Fruit fly (Drosophila melanogaster) whole organism, embryonic: ENCODE measurements around the gene CG34398.

Source experiments
- Awh ChIP-seq: fragments of 200-800 bp; sonication (Bioruptor generic); IDR thresholded peaks from 2 replicates; pipeline ENCODE4, ENCODE4 v1.3.6; 2022; ENCODE audit warnings: missing biosample characterization, missing genetic modification characterization
- Blimp-1 ChIP-seq: fragments of 200-800 bp; sonication (Bioruptor generic); optimal IDR thresholded peaks from 3 replicates; lab custom pipeline; 2018; ENCODE audit warnings: missing biosample characterization, missing genetic modification characterization, mild to moderate bottlenecking, moderate library complexity, missing genetic modification reagents
- CG10431 ChIP-seq: fragments of 200-800 bp; sonication (Bioruptor generic); optimal IDR thresholded peaks from 3 replicates; lab custom pipeline; 2018; ENCODE audit warnings: missing biosample characterization, mild to moderate bottlenecking, missing genetic modification characterization
- CG11456 ChIP-seq: fragments of 200-800 bp; sonication (Bioruptor generic); IDR thresholded peaks from 3 replicates; pipeline ENCODE4 v1.3.6; 2022; ENCODE audit warnings: missing biosample characterization, missing genetic modification characterization
- CG11696 ChIP-seq: fragments of 200-800 bp; sonication (Bioruptor generic); IDR thresholded peaks from 2 replicates; pipeline ENCODE4 v1.3.6; 2022; ENCODE audit warnings: missing biosample characterization, missing genetic modification characterization
- CG12299 ChIP-seq: fragments of 200-800 bp; sonication (Bioruptor generic); optimal IDR thresholded peaks from 2 replicates; lab custom pipeline; 2018; ENCODE audit warnings: missing biosample characterization, mild to moderate bottlenecking, missing genetic modification characterization
- CG12769 ChIP-seq: fragments of 200-800 bp; sonication (Bioruptor generic); optimal IDR thresholded peaks from 2 replicates; lab custom pipeline; 2019; ENCODE audit warnings: missing biosample characterization, mild to moderate bottlenecking, missing genetic modification characterization, moderate library complexity
- CG14050 ChIP-seq: fragments of 200-800 bp; sonication (Bioruptor generic); IDR thresholded peaks from 3 replicates; pipeline ENCODE4 v1.3.6; 2022; ENCODE audit warnings: missing biosample characterization, missing genetic modification characterization
- CG16779 ChIP-seq: fragments of 200-800 bp; sonication (Bioruptor generic); IDR thresholded peaks from 2 replicates; pipeline ENCODE4 v1.3.6; 2022; ENCODE audit warnings: missing biosample characterization, missing genetic modification characterization
- CG2875 ChIP-seq: fragments of 200-800 bp; sonication (Bioruptor generic); optimal IDR thresholded peaks from 2 replicates; lab custom pipeline; 2017; ENCODE audit warnings: missing biosample characterization, mild to moderate bottlenecking, missing genetic modification characterization, missing genetic modification reagents
- CG30431 ChIP-seq: fragments of 200-800 bp; sonication (Bioruptor generic); optimal IDR thresholded peaks from 2 replicates; lab custom pipeline; 2017; ENCODE audit warnings: missing biosample characterization, missing genetic modification characterization
- CG6175 ChIP-seq: fragments of 200-800 bp; sonication (Bioruptor generic); IDR thresholded peaks from 3 replicates; pipeline ENCODE4 v1.3.6; 2022; ENCODE audit warnings: missing biosample characterization, missing genetic modification characterization
- CG6791 ChIP-seq: fragments of 200-800 bp; sonication (Bioruptor generic); IDR thresholded peaks from 3 replicates; pipeline ENCODE4 v1.3.6; 2022; ENCODE audit warnings: missing biosample characterization, missing genetic modification characterization; ENCODE audit not compliant: partially characterized antibody
- CG8478 ChIP-seq: fragments of >200 bp; optimal IDR thresholded peaks from 2 replicates; lab custom pipeline; 2018
- E2f1 ChIP-seq: fragments of 200-800 bp; sonication (Bioruptor generic); IDR thresholded peaks from 2 replicates; pipeline ENCODE4 v1.3.6; 2022; ENCODE audit warnings: missing biosample characterization, missing genetic modification characterization
- Hand ChIP-seq: fragments of 200-800 bp; sonication (Bioruptor generic); optimal IDR thresholded peaks from 2 replicates; lab custom pipeline; 2017; ENCODE audit warnings: mild to moderate bottlenecking, missing biosample characterization, missing genetic modification reagents, missing genetic modification characterization
- Nf-YB ChIP-seq: fragments of 200-800 bp; sonication (Bioruptor generic); optimal IDR thresholded peaks from 3 replicates; lab custom pipeline; 2019; ENCODE audit warnings: missing biosample characterization, mild to moderate bottlenecking, missing genetic modification characterization, moderate library complexity
- Nf-YC ChIP-seq: fragments of 200-800 bp; optimal IDR thresholded peaks from 3 replicates; lab custom pipeline; 2019; ENCODE audit warnings: missing biosample characterization, mild to moderate bottlenecking, missing genetic modification characterization, moderate library complexity
- Rx ChIP-seq: fragments of 200-800 bp; sonication (Bioruptor generic); IDR thresholded peaks from 2 replicates; pipeline ENCODE4 v1.3.6; 2022; ENCODE audit warnings: missing biosample characterization, missing genetic modification characterization
- Sry-β ChIP-seq: fragments of 200-800 bp; sonication (Bioruptor generic); optimal IDR thresholded peaks from 2 replicates; lab custom pipeline; 2018; ENCODE audit warnings: missing biosample characterization, mild to moderate bottlenecking, missing genetic modification characterization, moderate library complexity
- abd-A ChIP-seq: fragments of 200-800 bp; sonication (Bioruptor generic); optimal IDR thresholded peaks from 3 replicates; lab custom pipeline; 2019; ENCODE audit warnings: missing biosample characterization, mild to moderate bottlenecking, missing genetic modification characterization, moderate library complexity
- ara ChIP-seq: fragments of 200-800 bp; sonication (Bioruptor generic); IDR thresholded peaks from 2 replicates; pipeline ENCODE4 v1.3.6; 2022; ENCODE audit warnings: missing biosample characterization, missing genetic modification characterization
- br ChIP-seq: fragments of >200 bp; optimal IDR thresholded peaks from 2 replicates; lab custom pipeline; 2017
- ci ChIP-seq: fragments of 200-800 bp; sonication (Bioruptor generic); IDR thresholded peaks from 3 replicates; pipeline ENCODE4 v1.3.6; 2022; ENCODE audit warnings: missing biosample characterization, missing genetic modification characterization
- dm ChIP-seq: fragments of 200-800 bp; sonication (Bioruptor generic); optimal IDR thresholded peaks from 3 replicates; lab custom pipeline; 2016; ENCODE audit warnings: missing biosample characterization, missing genetic modification characterization
- dysf ChIP-seq: fragments of 200-800 bp; sonication (Bioruptor generic); IDR thresholded peaks from 3 replicates; pipeline ENCODE4 v1.3.6; 2022; ENCODE audit warnings: missing biosample characterization, missing genetic modification characterization
- exex ChIP-seq: fragments of 200-800 bp; sonication (Bioruptor generic); optimal IDR thresholded peaks from 4 replicates; lab custom pipeline; 2018; ENCODE audit warnings: missing biosample characterization, mild to moderate bottlenecking, missing genetic modification characterization, moderate library complexity
- grn ChIP-seq: fragments of 200-800 bp; sonication (Bioruptor generic); optimal IDR thresholded peaks from 3 replicates; lab custom pipeline; 2017; ENCODE audit warnings: missing biosample characterization, missing genetic modification characterization
- gsb-n ChIP-seq: fragments of 200-800 bp; sonication (Bioruptor generic); optimal IDR thresholded peaks from 3 replicates; lab custom pipeline; 2018; ENCODE audit warnings: missing biosample characterization, mild to moderate bottlenecking, missing genetic modification characterization
- ham ChIP-seq: fragments of 200-800 bp; sonication (Bioruptor generic); IDR thresholded peaks from 2 replicates; pipeline ENCODE4 v1.3.6; 2022; ENCODE audit warnings: missing biosample characterization, missing genetic modification characterization
- nau ChIP-seq: fragments of 200-800 bp; sonication (Bioruptor generic); optimal IDR thresholded peaks from 3 replicates; lab custom pipeline; 2017; ENCODE audit warnings: missing biosample characterization, mild to moderate bottlenecking, missing genetic modification characterization, missing genetic modification reagents
- nerfin-1 ChIP-seq: fragments of 200-800 bp; sonication (Bioruptor generic); optimal IDR thresholded peaks from 3 replicates; lab custom pipeline; 2019; ENCODE audit warnings: missing biosample characterization, mild to moderate bottlenecking, missing genetic modification characterization, moderate library complexity
- pb ChIP-seq: fragments of 200-800 bp; sonication (Bioruptor generic); optimal IDR thresholded peaks from 3 replicates; lab custom pipeline; 2016; ENCODE audit warnings: missing biosample characterization, missing genetic modification characterization
- pros ChIP-seq: fragments of 200-800 bp; sonication (Bioruptor generic); optimal IDR thresholded peaks from 3 replicates; lab custom pipeline; 2019; ENCODE audit warnings: missing biosample characterization, mild to moderate bottlenecking, missing genetic modification characterization, moderate library complexity
- pzg ChIP-seq: fragments of 200-800 bp; sonication (Bioruptor generic); optimal IDR thresholded peaks from 3 replicates; lab custom pipeline; 2018; ENCODE audit warnings: missing biosample characterization, mild to moderate bottlenecking, missing genetic modification characterization, moderate library complexity
- row ChIP-seq: fragments of 200-800 bp; sonication (Bioruptor generic); IDR thresholded peaks from 3 replicates; pipeline ENCODE4 v1.3.6; 2022; ENCODE audit warnings: missing biosample characterization, missing genetic modification characterization
- run ChIP-seq: fragments of 200-800 bp; sonication (Bioruptor generic); optimal IDR thresholded peaks from 3 replicates; lab custom pipeline; 2018; ENCODE audit warnings: missing biosample characterization, mild to moderate bottlenecking, missing genetic modification characterization
- slbo ChIP-seq: fragments of 200-800 bp; sonication (Bioruptor generic); IDR thresholded peaks from 2 replicates; pipeline ENCODE4 v1.3.6; 2022; ENCODE audit warnings: missing biosample characterization, missing genetic modification characterization
- so ChIP-seq: fragments of 200-800 bp; sonication (Bioruptor generic); IDR thresholded peaks from 3 replicates; pipeline ENCODE4 v1.3.6; 2022; ENCODE audit warnings: missing biosample characterization, missing genetic modification characterization
- tio ChIP-seq: fragments of 200-800 bp; sonication (Bioruptor generic); optimal IDR thresholded peaks from 2 replicates; lab custom pipeline; 2017; ENCODE audit warnings: missing biosample characterization, missing genetic modification characterization, inconsistent platforms
- tll ChIP-seq, 2 experiments: fragments of 200-800 bp in 1 of 2; fragments of >200 bp in 1 of 2; sonication (Bioruptor generic) in 1 of 2; optimal IDR thresholded peaks; 2 replicates each; lab custom pipeline; 2017 to 2019; ENCODE audit warnings: missing biosample characterization in 2 of 2, missing genetic modification characterization in 2 of 2, mild to moderate bottlenecking in 1 of 2, moderate library complexity in 1 of 2
- tx ChIP-seq: fragments of 200-800 bp; sonication (Bioruptor generic); optimal IDR thresholded peaks from 2 replicates; lab custom pipeline; 2016; ENCODE audit warnings: missing biosample characterization, missing genetic modification characterization
- vvl ChIP-seq: fragments of 200-800 bp; sonication (Bioruptor generic); IDR thresholded peaks from 2 replicates; pipeline ENCODE4 v1.3.6; 2022; ENCODE audit warnings: missing biosample characterization, missing genetic modification characterization
- yki ChIP-seq: fragments of >200 bp; optimal IDR thresholded peaks from 3 replicates; lab custom pipeline; 2018

CG34398 gene

dm6 chr2L:8879241-8879931 is 19.2 kb upstream of the CG34398 start (continued):
- peak; percentile 76 for TF ChIP-seq CG12769 (tag; lab: Kevin White, UChicago)
- TF ChIP-seq Sry-β (GFP tag; lab: Kevin White, UChicago) = no peak
- no peak for TF ChIP-seq CG6791 (GFP tag; lab: Robert Waterston, UW)
- no peak for TF ChIP-seq so (GFP tag; lab: Robert Waterston, UW)
- TF ChIP-seq Awh = peak; percentile 98
- TF ChIP-seq row = 0 out of 3 replicates have a peak, but pooled peaks have one; percentile 24
- TF ChIP-seq grn = no peak
- TF ChIP-seq E2f1 (GFP tag; lab: Robert Waterston, UW) = no peak
- TF ChIP-seq Hand (GFP tag; lab: Kevin White, UChicago) = no peak
- no peak for TF ChIP-seq yki (lab: Kevin White, UChicago)
- no peak for TF ChIP-seq ara (GFP tag; lab: Robert Waterston, UW)
- TF ChIP-seq CG11696 (GFP tag; lab: Robert Waterston, UW) = no peak
- TF ChIP-seq exex = no peak
- TF ChIP-seq tx (GFP tag; lab: Kevin White, UChicago) = no peak
- TF ChIP-seq dysf (GFP tag; lab: Robert Waterston, UW) = 0 out of 3 replicates have a peak, but pooled peaks have one; percentile 5
- peak; percentile 42; the same call in 1 of the 2 replicates for TF ChIP-seq slbo
- TF ChIP-seq ham = no peak
- TF ChIP-seq CG14050 (GFP tag; lab: Robert Waterston, UW) = no peak
- TF ChIP-seq CG6175 (GFP tag; lab: Robert Waterston, UW) = no peak
- no peak for TF ChIP-seq CG16779

- TF ChIP-seq CG30431 (GFP tag; lab: Kevin White, UChicago) = no peak
- TF ChIP-seq nau (GFP tag; lab: Kevin White, UChicago) = no peak
- TF ChIP-seq CG6175 (GFP tag; lab: Robert Waterston, UW) = 0 out of 3 replicates have a peak, but pooled peaks have one; percentile 33
- TF ChIP-seq Nf-YB = peak; percentile 57
- TF ChIP-seq Nf-YC (tag; lab: Kevin White, UChicago) = peak; percentile 78
- TF ChIP-seq CG8478 = peak; percentile 61
- TF ChIP-seq CG11456 = no peak
- no peak for TF ChIP-seq ci
- TF ChIP-seq pzg = no peak
- no peak for TF ChIP-seq tio
- TF ChIP-seq CG2875 = no peak
- no peak for TF ChIP-seq dm (GFP tag; lab: Kevin White, UChicago)
Observed at dm6 chr2L:8881095-8881494, 17.5 kb upstream of the CG34398 start.

dm6 chr2L:8884102-8884501 is 14.5 kb upstream of the CG34398 start:
- TF ChIP-seq nerfin-1 (tag; lab: Kevin White, UChicago) (peak; percentile 72), tll (GFP tag; optimal IDR thresholded peaks at IDR 0.05; lab: Kevin White, UChicago) (peak in 1 of 2 experiments; percentile 60), Blimp-1 (GFP tag; lab: Kevin White, UChicago) (no peak), Rx (GFP tag; lab: Robert Waterston, UW) (no peak), CG12299 (no peak), pb (GFP tag; lab: Kevin White, UChicago) (no peak), vvl (GFP tag; lab: Robert Waterston, UW) (0 out of 2 replicates have a peak, but pooled peaks have one; percentile 28), abd-A (tag; lab: Kevin White, UChicago) (peak; percentile 23), CG10431 (GFP tag; lab: Kevin White, UChicago) (no peak), pros (peak; percentile 48), br (no peak), gsb-n (peak; percentile 67), run (tag; lab: Kevin White, UChicago) (peak; percentile 37)
